Fruit fly (Drosophila melanogaster) whole organism, embryonic: ENCODE data around the gene fbl.
A peak's percentile ranks its signal among the peaks of the same experiment; 100 is the strongest.

Experiments
- CG10147 ChIP-seq: fragments of 200-800 bp; sonication (Bioruptor generic); optimal IDR thresholded peaks from 2 replicates; lab custom pipeline; 2019; ENCODE audit warnings: missing biosample characterization, mild to moderate bottlenecking, missing genetic modification characterization, moderate library complexity
- CG11560 ChIP-seq: fragments of 200-800 bp; sonication (Bioruptor generic); IDR thresholded peaks from 3 replicates; pipeline ENCODE4 v1.3.6; 2022; ENCODE audit warnings: missing biosample characterization, missing genetic modification characterization
- CG34224 ChIP-seq: fragments of 200-800 bp; sonication (Bioruptor generic); IDR thresholded peaks from 3 replicates; pipeline ENCODE4 v1.3.6; 2022; ENCODE audit warnings: missing biosample characterization, missing genetic modification characterization; ENCODE audit not compliant: partially characterized antibody
- CG7357 ChIP-seq: fragments of 200-800 bp; sonication (Bioruptor generic); IDR thresholded peaks from 3 replicates; pipeline ENCODE4 v1.3.6; 2022; ENCODE audit warnings: missing biosample characterization, missing genetic modification characterization
- Hr51 ChIP-seq, 2 experiments: fragments of 200-800 bp; sonication (Bioruptor generic); optimal IDR thresholded peaks; 2 replicates in 1 of 2; 3 replicates in 1 of 2; lab custom pipeline; 2016 to 2018; ENCODE audit warnings: missing biosample characterization in 2 of 2, missing genetic modification characterization in 2 of 2, mild to moderate bottlenecking in 1 of 2, moderate library complexity in 1 of 2
- Hr78 ChIP-seq, 2 experiments: fragments of 200-800 bp in 1 of 2; fragments of >200 bp in 1 of 2; sonication (Bioruptor generic) in 1 of 2; optimal IDR thresholded peaks; 2 replicates each; lab custom pipeline; 2017 to 2019; ENCODE audit warnings: missing biosample characterization in 2 of 2, missing genetic modification characterization in 2 of 2, mild to moderate bottlenecking in 1 of 2, moderate library complexity in 1 of 2
- Optix ChIP-seq: fragments of 200-800 bp; sonication (Bioruptor generic); IDR thresholded peaks from 3 replicates; pipeline ENCODE4 v1.3.6; 2022; ENCODE audit warnings: missing biosample characterization, missing genetic modification characterization

DNA sequence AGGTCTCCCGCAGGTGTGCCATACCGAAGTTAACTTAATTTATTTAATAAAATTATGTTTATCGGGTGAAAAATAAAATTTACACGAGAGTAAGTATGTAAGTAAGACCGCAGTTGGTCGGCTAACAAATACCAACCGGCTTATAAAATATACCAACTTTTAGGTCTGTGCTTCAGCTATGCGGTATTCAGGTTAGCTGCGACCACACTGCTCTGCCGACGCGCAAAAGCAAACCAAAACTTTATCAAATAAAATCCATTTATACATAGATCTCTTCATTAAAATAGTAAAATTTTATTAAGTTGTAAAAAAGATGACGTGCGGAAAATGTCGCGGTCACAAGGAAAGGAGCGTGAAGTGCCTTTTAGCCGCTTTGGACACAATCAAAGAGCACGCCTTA, 51.8 kb downstream of the fbl start, which contains the start of the genes mRpL15 and CtIP:
- TF ChIP-seq Optix (GFP tag; lab: Robert Waterston, UW) = no peak
- no peak for TF ChIP-seq Hr51 (GFP tag; optimal IDR thresholded peaks at IDR 0.05; lab: Kevin White, UChicago)
- no peak for TF ChIP-seq Hr78 (GFP tag; optimal IDR thresholded peaks at IDR 0.05; lab: Kevin White, UChicago)
- TF ChIP-seq CG10147 (GFP tag; lab: Kevin White, UChicago) = no peak
- no peak for TF ChIP-seq CG7357
- peak; percentile 26; the same call in 1 of the 3 replicates for TF ChIP-seq CG34224 (GFP tag; lab: Robert Waterston, UW)
- no peak for TF ChIP-seq CG11560
